Fruit fly (Drosophila melanogaster) whole organism, embryonic: ENCODE data around the gene Mvl.

Experiments
- Ada2b ChIP-seq: fragments of 200-800 bp; sonication (Bioruptor generic); IDR thresholded peaks from 2 replicates; pipeline ENCODE4 v1.3.6; 2022; ENCODE audit warnings: missing biosample characterization, missing genetic modification characterization
- Blimp-1 ChIP-seq: fragments of 200-800 bp; sonication (Bioruptor generic); optimal IDR thresholded peaks from 3 replicates; lab custom pipeline; 2018; ENCODE audit warnings: missing biosample characterization, missing genetic modification characterization, mild to moderate bottlenecking, moderate library complexity, missing genetic modification reagents
- CG10979 ChIP-seq: fragments of 200-800 bp; sonication (Bioruptor generic); optimal IDR thresholded peaks from 2 replicates; lab custom pipeline; 2018; ENCODE audit warnings: missing biosample characterization, mild to moderate bottlenecking, missing genetic modification characterization, moderate library complexity
- CG13123 ChIP-seq: fragments of 200-800 bp; sonication (Bioruptor generic); optimal IDR thresholded peaks from 2 replicates; lab custom pipeline; 2016; ENCODE audit warnings: missing biosample characterization, missing genetic modification characterization
- CG13624 ChIP-seq: fragments of 200-800 bp; sonication (Bioruptor generic); optimal IDR thresholded peaks from 2 replicates; lab custom pipeline; 2016; ENCODE audit warnings: missing biosample characterization, missing genetic modification characterization
- CG1603 ChIP-seq: fragments of 200-800 bp; sonication (Bioruptor generic); optimal IDR thresholded peaks from 2 replicates; lab custom pipeline; 2019; ENCODE audit warnings: missing biosample characterization, mild to moderate bottlenecking, missing genetic modification characterization, moderate library complexity
- CG16815 ChIP-seq: fragments of 200-800 bp; sonication (Bioruptor generic); optimal IDR thresholded peaks from 3 replicates; lab custom pipeline; 2017; ENCODE audit warnings: missing biosample characterization, mild to moderate bottlenecking, missing genetic modification characterization
- CG17359 ChIP-seq: fragments of 200-800 bp; sonication (Bioruptor generic); optimal IDR thresholded peaks from 3 replicates; lab custom pipeline; 2018; ENCODE audit warnings: missing biosample characterization, mild to moderate bottlenecking, missing genetic modification characterization, moderate library complexity
- CG17361 ChIP-seq: fragments of 200-800 bp; sonication (Bioruptor generic); IDR thresholded peaks from 3 replicates; pipeline ENCODE4 v1.3.6; 2022; ENCODE audit warnings: missing biosample characterization, missing genetic modification characterization
- CG17568 ChIP-seq: fragments of 200-800 bp; sonication (Bioruptor generic); optimal IDR thresholded peaks from 2 replicates; lab custom pipeline; 2018; ENCODE audit warnings: missing biosample characterization, mild to moderate bottlenecking, missing genetic modification characterization, moderate library complexity
- CG2116 ChIP-seq: fragments of 200-800 bp; sonication (Bioruptor generic); optimal IDR thresholded peaks from 3 replicates; lab custom pipeline; 2018; ENCODE audit warnings: missing biosample characterization, mild to moderate bottlenecking, missing genetic modification characterization
- CG2712 ChIP-seq: fragments of 200-800 bp; optimal IDR thresholded peaks from 3 replicates; lab custom pipeline; 2019; ENCODE audit warnings: missing biosample characterization, mild to moderate bottlenecking, missing genetic modification characterization, moderate library complexity
- CG30020 ChIP-seq: fragments of 200-800 bp; optimal IDR thresholded peaks from 2 replicates; lab custom pipeline; 2019; ENCODE audit warnings: missing biosample characterization, mild to moderate bottlenecking, missing genetic modification characterization, moderate library complexity
- CG3163 ChIP-seq: fragments of 200-800 bp; sonication (Bioruptor generic); optimal IDR thresholded peaks from 3 replicates; lab custom pipeline; 2016; ENCODE audit warnings: missing biosample characterization, missing genetic modification characterization
- CG34224 ChIP-seq: fragments of 200-800 bp; sonication (Bioruptor generic); IDR thresholded peaks from 3 replicates; pipeline ENCODE4 v1.3.6; 2022; ENCODE audit warnings: missing biosample characterization, missing genetic modification characterization; ENCODE audit not compliant: partially characterized antibody
- CG34422 ChIP-seq: fragments of 200-800 bp; sonication (Bioruptor generic); IDR thresholded peaks from 3 replicates; pipeline ENCODE4 v1.3.6; 2022; ENCODE audit warnings: missing biosample characterization, missing genetic modification characterization
- CG3726 ChIP-seq: fragments of 200-800 bp; sonication (Bioruptor generic); IDR thresholded peaks from 3 replicates; pipeline ENCODE4, ENCODE4 v1.3.6; 2022; ENCODE audit warnings: missing biosample characterization, missing genetic modification characterization
- CG42726 ChIP-seq: fragments of 200-800 bp; sonication (Bioruptor generic); IDR thresholded peaks from 2 replicates; pipeline ENCODE4 v1.3.6; 2022; ENCODE audit warnings: missing biosample characterization, missing genetic modification characterization; ENCODE audit not compliant: partially characterized antibody
- CG6175 ChIP-seq: fragments of 200-800 bp; sonication (Bioruptor generic); IDR thresholded peaks from 3 replicates; pipeline ENCODE4 v1.3.6; 2022; ENCODE audit warnings: missing biosample characterization, missing genetic modification characterization
- CG7556 ChIP-seq: fragments of 200-800 bp; sonication (Bioruptor generic); optimal IDR thresholded peaks from 2 replicates; lab custom pipeline; 2017; ENCODE audit warnings: missing biosample characterization, mild to moderate bottlenecking, missing genetic modification characterization
- CG7987 ChIP-seq: fragments of 200-800 bp; sonication (Bioruptor generic); optimal IDR thresholded peaks from 2 replicates; lab custom pipeline; 2018; ENCODE audit warnings: missing biosample characterization, mild to moderate bottlenecking, missing genetic modification characterization, moderate library complexity
- CG8290 ChIP-seq, 3 experiments: fragments of 200-800 bp; sonication (Bioruptor generic); optimal IDR thresholded peaks; 2 replicates each; lab custom pipeline; 2016 to 2019; ENCODE audit warnings: missing biosample characterization in 3 of 3, missing genetic modification characterization in 3 of 3, mild to moderate bottlenecking in 2 of 3, moderate library complexity in 1 of 3
- CG9797 ChIP-seq: fragments of 200-800 bp; sonication (Bioruptor generic); optimal IDR thresholded peaks from 3 replicates; lab custom pipeline; 2018; ENCODE audit warnings: missing biosample characterization, mild to moderate bottlenecking, missing genetic modification characterization
- CHES-1-like ChIP-seq: fragments of 200-800 bp; sonication (Bioruptor generic); optimal IDR thresholded peaks from 2 replicates; lab custom pipeline; 2016; ENCODE audit warnings: missing biosample characterization, missing genetic modification characterization
- CkIIα-i1 ChIP-seq: fragments of 200-800 bp; sonication (Bioruptor generic); IDR thresholded peaks from 2 replicates; pipeline ENCODE4 v1.3.6; 2022; ENCODE audit warnings: missing biosample characterization, missing genetic modification characterization
- ERR ChIP-seq: fragments of 200-800 bp; sonication (Bioruptor generic); optimal IDR thresholded peaks from 2 replicates; lab custom pipeline; 2016; ENCODE audit warnings: missing biosample characterization, missing genetic modification characterization
- Fer2 ChIP-seq: fragments of 200-800 bp; sonication (Bioruptor generic); optimal IDR thresholded peaks from 2 replicates; lab custom pipeline; 2018; ENCODE audit warnings: missing biosample characterization, mild to moderate bottlenecking, missing genetic modification characterization, moderate library complexity
- MBD-R2 ChIP-seq: fragments of 200-800 bp; sonication (Bioruptor generic); IDR thresholded peaks from 2 replicates; pipeline ENCODE4 v1.3.6; 2022; ENCODE audit warnings: missing biosample characterization, missing genetic modification characterization
- NK7.1 ChIP-seq: fragments of 200-800 bp; sonication (Bioruptor generic); optimal IDR thresholded peaks from 3 replicates; lab custom pipeline; 2016; ENCODE audit warnings: missing biosample characterization, missing genetic modification characterization
- Scr ChIP-seq: fragments of 200-800 bp; sonication (Bioruptor generic); IDR thresholded peaks from 2 replicates; pipeline ENCODE4 v1.3.6; 2022; ENCODE audit warnings: missing biosample characterization, missing genetic modification characterization; ENCODE audit not compliant: partially characterized antibody
- Sin3A ChIP-seq: fragments of >200 bp; optimal IDR thresholded peaks from 2 replicates; lab custom pipeline; 2018
- btn ChIP-seq: fragments of 200-800 bp; sonication (Bioruptor generic); optimal IDR thresholded peaks from 2 replicates; lab custom pipeline; 2016; ENCODE audit warnings: missing biosample characterization, missing genetic modification characterization
- dimm ChIP-seq: fragments of 200-800 bp; sonication (Bioruptor generic); IDR thresholded peaks from 2 replicates; pipeline ENCODE4 v1.3.6; 2022; ENCODE audit warnings: missing biosample characterization, missing genetic modification characterization
- en ChIP-seq: fragments of 200-800 bp; sonication (Bioruptor generic); optimal IDR thresholded peaks from 2 replicates; lab custom pipeline; 2016; ENCODE audit warnings: missing biosample characterization, missing genetic modification characterization
- ewg ChIP-seq: fragments of 200-800 bp; sonication (Bioruptor generic); optimal IDR thresholded peaks from 3 replicates; lab custom pipeline; 2017; ENCODE audit warnings: mild to moderate bottlenecking, missing biosample characterization, missing genetic modification reagents, missing genetic modification characterization
- fd3F ChIP-seq: fragments of 200-800 bp; sonication (Bioruptor generic); optimal IDR thresholded peaks from 2 replicates; lab custom pipeline; 2018; ENCODE audit warnings: missing biosample characterization, mild to moderate bottlenecking, missing genetic modification characterization, moderate library complexity
- ftz-f1 ChIP-seq: fragments of 200-800 bp; sonication (Bioruptor generic); optimal IDR thresholded peaks from 2 replicates; lab custom pipeline; 2016; ENCODE audit warnings: missing biosample characterization, missing genetic modification characterization
- gce ChIP-seq: fragments of 200-800 bp; sonication (Bioruptor generic); IDR thresholded peaks from 3 replicates; pipeline ENCODE4 v1.3.6; 2022; ENCODE audit warnings: missing biosample characterization, missing genetic modification characterization
- gcm ChIP-seq: fragments of 200-800 bp; sonication (Bioruptor generic); optimal IDR thresholded peaks from 2 replicates; lab custom pipeline; 2019; ENCODE audit warnings: missing biosample characterization, mild to moderate bottlenecking, missing genetic modification characterization, moderate library complexity
- grau ChIP-seq: fragments of 200-800 bp; optimal IDR thresholded peaks from 3 replicates; lab custom pipeline; 2019; ENCODE audit warnings: missing biosample characterization, mild to moderate bottlenecking, missing genetic modification characterization, moderate library complexity
- otp ChIP-seq: fragments of 200-800 bp; sonication (Bioruptor generic); IDR thresholded peaks from 3 replicates; pipeline ENCODE4, ENCODE4 v1.3.6; 2022; ENCODE audit warnings: missing biosample characterization, missing genetic modification characterization
- pan ChIP-seq, 4 experiments: fragments of >200 bp in 3 of 4; fragments of 200-800 bp in 1 of 4; sonication (Bioruptor generic) in 1 of 4; optimal IDR thresholded peaks in 3 of 4; IDR thresholded peaks in 1 of 4; 2 replicates each; pipeline versions ENCODE4 v1.3.6 to Lab custom; 2017 to 2022; ENCODE audit warnings: missing biosample characterization in 2 of 4, missing genetic modification characterization in 2 of 4, mixed read lengths in 1 of 4
- pros ChIP-seq: fragments of 200-800 bp; sonication (Bioruptor generic); optimal IDR thresholded peaks from 3 replicates; lab custom pipeline; 2019; ENCODE audit warnings: missing biosample characterization, mild to moderate bottlenecking, missing genetic modification characterization, moderate library complexity
- row ChIP-seq: fragments of 200-800 bp; sonication (Bioruptor generic); IDR thresholded peaks from 3 replicates; pipeline ENCODE4 v1.3.6; 2022; ENCODE audit warnings: missing biosample characterization, missing genetic modification characterization
- sug ChIP-seq: fragments of 200-800 bp; optimal IDR thresholded peaks from 2 replicates; lab custom pipeline; 2019; ENCODE audit warnings: missing biosample characterization, mild to moderate bottlenecking, missing genetic modification characterization, moderate library complexity
- trem ChIP-seq: fragments of 200-800 bp; optimal IDR thresholded peaks from 3 replicates; lab custom pipeline; 2019; ENCODE audit warnings: missing biosample characterization, mild to moderate bottlenecking, missing genetic modification characterization, moderate library complexity
- z ChIP-seq: fragments of 200-800 bp; sonication (Bioruptor generic); IDR thresholded peaks from 3 replicates; pipeline ENCODE4 v1.3.6; 2022; ENCODE audit warnings: missing biosample characterization, missing genetic modification characterization
- zfh1 ChIP-seq: fragments of 200-800 bp; sonication (Bioruptor generic); IDR thresholded peaks from 3 replicates; pipeline ENCODE4 v1.3.6; 2022; ENCODE audit warnings: missing biosample characterization, missing genetic modification characterization

Gene Mvl

dm6 chr3R:21060430-21061245 lies at the start of gene Mvl (continued):
- TF ChIP-seq CG30020 (tag; lab: Kevin White, UChicago): peak; percentile 3
- no peak for TF ChIP-seq NK7.1
- TF ChIP-seq Scr (GFP tag; lab: Robert Waterston, UW): peak; percentile 27; the same call in 1 of the 2 replicates
- TF ChIP-seq otp: no peak
- no peak for TF ChIP-seq CG3726 (GFP tag; lab: Robert Waterston, UW)
- TF ChIP-seq fd3F (GFP tag; lab: Kevin White, UChicago): no peak
- no peak for TF ChIP-seq pan (optimal IDR thresholded peaks at IDR 0.05; lab: Kevin White, UChicago)
- TF ChIP-seq pan (GFP tag; optimal IDR thresholded peaks at IDR 0.05 in 1 of 2, IDR thresholded peaks at IDR 0.05 in 1 of 2): no peak
- peak; percentile 5 for TF ChIP-seq CHES-1-like (GFP tag; lab: Kevin White, UChicago)
- peak; percentile 24; the same call in 1 of the 3 replicates for TF ChIP-seq CG34224 (GFP tag; lab: Robert Waterston, UW)
- peak; percentile 9 for TF ChIP-seq CG17359 (tag; lab: Kevin White, UChicago)
- no peak for TF ChIP-seq CG17568 (GFP tag; lab: Kevin White, UChicago)
- peak; percentile 56 for TF ChIP-seq trem (tag; lab: Kevin White, UChicago)
- no peak for TF ChIP-seq CG16815 (GFP tag; lab: Kevin White, UChicago)
- TF ChIP-seq en (GFP tag; lab: Kevin White, UChicago): no peak
- peak; percentile 89 for TF ChIP-seq CG6175 (GFP tag; lab: Robert Waterston, UW)
- TF ChIP-seq CG2712 (tag; lab: Kevin White, UChicago): peak; percentile 39
- TF ChIP-seq Fer2 (tag; lab: Kevin White, UChicago): no peak
- TF ChIP-seq ewg (GFP tag; lab: Kevin White, UChicago): peak; percentile 82
- peak; percentile 73 for TF ChIP-seq z (GFP tag; lab: Robert Waterston, UW)
- no peak for TF ChIP-seq CG13123 (GFP tag; lab: Kevin White, UChicago)
- peak; percentile 39 for TF ChIP-seq Blimp-1 (GFP tag; lab: Kevin White, UChicago)
- TF ChIP-seq Ada2b: no peak
- peak; percentile 83 for TF ChIP-seq CG8290 (GFP tag; optimal IDR thresholded peaks at IDR 0.05; lab: Kevin White, UChicago)
- TF ChIP-seq CG8290 (tag; optimal IDR thresholded peaks at IDR 0.05; lab: Kevin White, UChicago): peak; percentile 60 to 70
- TF ChIP-seq pros (GFP tag; lab: Kevin White, UChicago): peak; percentile 79
- peak; percentile 4 for TF ChIP-seq grau (tag; lab: Kevin White, UChicago)
- TF ChIP-seq gcm (GFP tag; lab: Kevin White, UChicago): peak; percentile 71
- peak; percentile 17 for TF ChIP-seq CG9797
- peak; percentile 8 for TF ChIP-seq ERR
- no peak for TF ChIP-seq gce (GFP tag; lab: Robert Waterston, UW)
- TF ChIP-seq CG1603: peak; percentile 58
- no peak for TF ChIP-seq btn
- TF ChIP-seq CG7556 (GFP tag; lab: Kevin White, UChicago): no peak
- no peak for TF ChIP-seq CkIIα-i1 (GFP tag; lab: Robert Waterston, UW)
- no peak for TF ChIP-seq CG42726
- no peak for TF ChIP-seq CG34422 (GFP tag; lab: Robert Waterston, UW)
- peak; percentile 62 for TF ChIP-seq sug
- peak; percentile 49; the same call in 1 of the 2 replicates for TF ChIP-seq MBD-R2 (GFP tag; lab: Robert Waterston, UW)
- TF ChIP-seq CG13624 (GFP tag; lab: Kevin White, UChicago): peak; percentile 32
- peak; percentile 5 for TF ChIP-seq CG10979 (tag; lab: Kevin White, UChicago)
- no peak for TF ChIP-seq dimm (GFP tag; lab: Robert Waterston, UW)
- TF ChIP-seq CG3163: peak; percentile 41
- TF ChIP-seq Sin3A (lab: Kevin White, UChicago): no peak
- TF ChIP-seq CG17361: 0 out of 3 replicates have a peak, but pooled peaks have one; percentile 17
- 0 out of 3 replicates have a peak, but pooled peaks have one; percentile 21 for TF ChIP-seq zfh1 (GFP tag; lab: Robert Waterston, UW)
- TF ChIP-seq ftz-f1 (GFP tag; lab: Kevin White, UChicago): peak; percentile 82
- TF ChIP-seq CG7987 (GFP tag; lab: Kevin White, UChicago): peak; percentile 78
- TF ChIP-seq row (GFP tag; lab: Robert Waterston, UW): 0 out of 3 replicates have a peak, but pooled peaks have one; percentile 21
- TF ChIP-seq CG2116: peak; percentile 44
